Fruit fly (Drosophila melanogaster): ENCODE measurements around the gene brwl.

Gene brwl

DNA sequence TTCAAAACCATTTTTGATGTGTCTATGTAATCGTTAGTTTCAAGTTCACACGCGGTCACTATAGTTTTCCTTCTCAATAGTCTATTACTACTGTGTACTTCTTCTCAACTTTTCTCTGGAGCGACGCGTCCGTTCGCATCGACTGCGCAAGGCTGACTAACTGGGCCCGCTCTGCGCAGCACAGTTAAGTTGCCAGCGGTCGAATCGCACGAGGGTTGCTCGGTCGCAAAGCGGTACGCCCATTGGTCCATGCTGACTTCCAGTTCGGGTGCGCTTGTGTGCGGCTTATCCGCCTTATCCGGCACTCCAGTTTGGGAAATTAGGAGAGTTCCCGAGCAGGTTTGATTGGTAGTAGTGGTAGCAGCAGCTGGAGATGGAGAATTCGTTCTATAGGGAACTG is 12.9 kb downstream of the brwl start, which contains the start of gene gcm (continued):
- peak in 1 of 2 experiments; percentile 9 for TF ChIP-seq chif (GFP tag; optimal IDR thresholded peaks at IDR 0.05)
- TF ChIP-seq CG15479 (GFP tag; optimal IDR thresholded peaks at IDR 0.05), result peak; percentile 47
- TF ChIP-seq Ets65A (GFP tag), result no peak
- peak; percentile 48 for TF ChIP-seq sens (GFP tag)
- TF ChIP-seq CG12942 (GFP tag; optimal IDR thresholded peaks at IDR 0.05), result no peak
- no peak for TF ChIP-seq Dfd (GFP tag; optimal IDR thresholded peaks at IDR 0.05)
- no peak for TF ChIP-seq CG2712 (tag; optimal IDR thresholded peaks at IDR 0.05)
- peak; percentile 98 for TF ChIP-seq Nf-YB (GFP tag; optimal IDR thresholded peaks at IDR 0.05)
- TF ChIP-seq ato (GFP tag; IDR thresholded peaks at IDR 0.05; ENCODE audit: partially characterized antibody), result no peak
- TF ChIP-seq seq (GFP tag; IDR thresholded peaks at IDR 0.05), result peak; percentile 23; the same call in 1 of the 2 replicates
- no peak for TF ChIP-seq pum (GFP tag; optimal IDR thresholded peaks at IDR 0.05)
- peak; percentile 78 for TF ChIP-seq cg (GFP tag; optimal IDR thresholded peaks at IDR 0.05)
- TF ChIP-seq CG30431 (GFP tag; optimal IDR thresholded peaks at IDR 0.05), result no peak
- TF ChIP-seq kni (GFP tag; optimal IDR thresholded peaks at IDR 0.05), result peak; percentile 28
- TF ChIP-seq CG10209 (GFP tag; optimal IDR thresholded peaks at IDR 0.05), result no peak
- TF ChIP-seq MBD-R2 (GFP tag; IDR thresholded peaks at IDR 0.05), result no peak
- TF ChIP-seq CTCF (GFP tag; optimal IDR thresholded peaks at IDR 0.05), result no peak
- TF ChIP-seq ewg (GFP tag; optimal IDR thresholded peaks at IDR 0.05), result peak; percentile 81
- TF ChIP-seq zen (tag; optimal IDR thresholded peaks at IDR 0.05), result no peak
- TF ChIP-seq scrt (GFP tag; optimal IDR thresholded peaks at IDR 0.05), result no peak
- TF ChIP-seq pros (GFP tag; optimal IDR thresholded peaks at IDR 0.05), result peak; percentile 0
- no peak for TF ChIP-seq CG17612 (GFP tag; IDR thresholded peaks at IDR 0.05)
- TF ChIP-seq CG10959 (GFP tag; IDR thresholded peaks at IDR 0.05), result no peak
- peak; percentile 95 for TF ChIP-seq Jarid2 (GFP tag; optimal IDR thresholded peaks at IDR 0.05)
- TF ChIP-seq sob (GFP tag; IDR thresholded peaks at IDR 0.05), result no peak
- no peak for TF ChIP-seq CG7271 (tag; optimal IDR thresholded peaks at IDR 0.05)
- TF ChIP-seq ftz-f1 (GFP tag; optimal IDR thresholded peaks at IDR 0.05), result no peak
- peak in 1 of 2 experiments; percentile 55 for TF ChIP-seq insv (GFP tag; optimal IDR thresholded peaks at IDR 0.05)
- no peak for TF ChIP-seq Vsx1 (GFP tag; optimal IDR thresholded peaks at IDR 0.05)
- TF ChIP-seq org-1 (GFP tag; optimal IDR thresholded peaks at IDR 0.05), result no peak
- TF ChIP-seq CG13775 (GFP tag; optimal IDR thresholded peaks at IDR 0.05), result no peak
- TF ChIP-seq Dbx (GFP tag; IDR thresholded peaks at IDR 0.05), result no peak
- no peak for TF ChIP-seq cad (GFP tag; optimal IDR thresholded peaks at IDR 0.05)
- TF ChIP-seq Hmr (GFP tag; optimal IDR thresholded peaks at IDR 0.05), result no peak
- TF ChIP-seq Ada2b (GFP tag; IDR thresholded peaks at IDR 0.05), result no peak

DNA sequence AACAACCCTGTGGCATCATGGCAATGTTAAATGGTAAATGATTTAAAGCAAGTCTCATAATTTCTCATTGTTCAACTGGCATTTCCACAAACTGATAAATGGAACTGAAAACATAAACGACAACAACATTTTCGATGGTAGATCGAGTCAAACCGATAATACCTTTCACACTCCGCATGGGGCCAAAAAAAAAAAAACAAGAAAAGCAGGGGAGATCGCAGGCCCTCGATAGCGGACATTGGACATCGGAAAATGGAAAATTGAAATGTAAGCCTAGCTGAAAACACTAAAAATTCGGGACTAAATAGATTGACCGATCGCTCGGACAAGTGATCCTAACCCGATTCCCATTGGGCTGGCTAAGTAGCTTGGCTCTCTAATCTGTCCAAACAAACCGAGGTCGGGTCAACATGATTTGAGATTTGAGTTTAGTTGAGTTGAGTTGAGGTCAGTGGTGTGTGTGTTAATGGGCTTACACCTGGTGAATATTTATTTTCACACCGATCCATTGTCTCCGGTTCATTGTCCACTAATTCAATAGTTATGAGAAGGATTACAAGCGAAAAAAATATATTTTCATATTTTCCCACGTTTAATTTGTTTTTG is 15.5 kb downstream of the brwl start:
- TF ChIP-seq nerfin-1 (tag; optimal IDR thresholded peaks at IDR 0.05) (no peak), CG8388 (GFP tag; optimal IDR thresholded peaks at IDR 0.05) (no peak), CG4360 (GFP tag; IDR thresholded peaks at IDR 0.05) (peak; percentile 70), H15 (GFP tag; IDR thresholded peaks at IDR 0.05) (no peak), repo (GFP tag; optimal IDR thresholded peaks at IDR 0.05) (no peak), Bteb2 (GFP tag; optimal IDR thresholded peaks at IDR 0.05) (no peak), onecut (GFP tag; IDR thresholded peaks at IDR 0.05) (no peak), sqz (GFP tag; optimal IDR thresholded peaks at IDR 0.05) (peak; percentile 61), CG15479 (GFP tag; optimal IDR thresholded peaks at IDR 0.05) (peak; percentile 5), esg (GFP tag; conservative IDR thresholded peaks at IDR 0.05) (no peak), chinmo (GFP tag; IDR thresholded peaks at IDR 0.05; ENCODE audit: partially characterized antibody) (no peak), CG9437 (GFP tag; optimal IDR thresholded peaks at IDR 0.05) (no peak), Abd-B (GFP tag; optimal IDR thresholded peaks at IDR 0.05) (no peak), CG12104 (GFP tag; optimal IDR thresholded peaks at IDR 0.05) (no peak), grn (GFP tag; optimal IDR thresholded peaks at IDR 0.05) (peak; percentile 95), unc-4 (GFP tag; IDR thresholded peaks at IDR 0.05; ENCODE audit: partially characterized antibody) (no peak), CG8944 (GFP tag; optimal IDR thresholded peaks at IDR 0.05) (no peak), nmo (GFP tag; optimal IDR thresholded peaks at IDR 0.05) (no peak), Gug (GFP tag; IDR thresholded peaks at IDR 0.05) (no peak), zen (tag; optimal IDR thresholded peaks at IDR 0.05) (peak; percentile 40)
